Worm (Caenorhabditis elegans) whole organism, L3 larva: ENCODE results near the gene C48D1.5.

Experiments used
- daf-12 ChIP-seq: fragments of 150-350 bp; optimal IDR thresholded peaks from 2 replicates; lab custom pipeline; 2014; ENCODE audit warnings: missing biosample characterization, missing genetic modification reagents, missing genetic modification characterization
- jun-1 ChIP-seq: fragments of 150-350 bp; optimal IDR thresholded peaks from 2 replicates; lab custom pipeline; 2014; ENCODE audit warnings: missing biosample characterization, missing genetic modification reagents, missing genetic modification characterization
- lin-39 ChIP-seq: fragments of 150-350 bp; optimal IDR thresholded peaks from 2 replicates; lab custom pipeline; 2018; ENCODE audit warnings: missing biosample characterization, missing genetic modification reagents, missing genetic modification characterization
- nfya-1 ChIP-seq: sonication (generic microtip); optimal IDR thresholded peaks from 2 replicates; lab custom pipeline; 2017; ENCODE audit warnings: missing genetic modification characterization, mild to moderate bottlenecking, missing compliant biosample characterization, antibody characterized with exemption, moderate library complexity; ENCODE audit not compliant: insufficient read depth
- nhr-237 ChIP-seq: fragments of 150-350 bp; optimal IDR thresholded peaks from 2 replicates; lab custom pipeline; 2014; ENCODE audit warnings: missing biosample characterization, missing genetic modification characterization
- nhr-28 ChIP-seq: fragments of 150-350 bp; optimal IDR thresholded peaks from 2 replicates; lab custom pipeline; 2014; ENCODE audit warnings: missing biosample characterization, missing genetic modification characterization
- nhr-76 ChIP-seq: fragments of 150-350 bp; sonication (generic microtip); optimal IDR thresholded peaks from 5 replicates; lab custom pipeline; 2014; ENCODE audit warnings: missing biosample characterization, missing genetic modification characterization
- nhr-77 ChIP-seq: fragments of 150-350 bp; optimal IDR thresholded peaks from 2 replicates; lab custom pipeline; 2014; ENCODE audit warnings: missing biosample characterization, missing genetic modification characterization
- pha-4 ChIP-seq: fragments of 150-350 bp; optimal IDR thresholded peaks from 2 replicates; lab custom pipeline; 2014; ENCODE audit warnings: missing biosample characterization, missing genetic modification reagents, missing genetic modification characterization

ce11 chrIV:13209566-13209965 lies 12.2 kb upstream of the C48D1.5 start, which contains the start of gene C48D1.9:
- TF ChIP-seq pha-4, result no peak
- TF ChIP-seq nhr-28 (tag; lab: Kevin White, UChicago), result no peak
- TF ChIP-seq nhr-77, result no peak
- no peak for TF ChIP-seq daf-12 (tag; lab: Kevin White, UChicago)
- TF ChIP-seq jun-1 (tag; lab: Kevin White, UChicago), result no peak
- no peak for TF ChIP-seq nhr-237 (tag; lab: Kevin White, UChicago)
- no peak for TF ChIP-seq nfya-1 (tag; lab: Kevin White, UChicago)
- TF ChIP-seq lin-39, result no peak
- TF ChIP-seq nhr-76, result no peak
